Worm (Caenorhabditis elegans) whole organism, L3 larva: ENCODE data around the gene Y70G10A.4.

Experiments
- egl-27 ChIP-seq: sonication (generic microtip); optimal IDR thresholded peaks from 4 replicates; lab custom pipeline; 2017; ENCODE audit warnings: missing biosample characterization, missing genetic modification reagents, missing genetic modification characterization
- fos-1 ChIP-seq: fragments of 150-350 bp; optimal IDR thresholded peaks from 2 replicates; lab custom pipeline; 2014; ENCODE audit warnings: missing biosample characterization, missing genetic modification characterization
- nhr-237 ChIP-seq: fragments of 150-350 bp; optimal IDR thresholded peaks from 2 replicates; lab custom pipeline; 2014; ENCODE audit warnings: missing biosample characterization, missing genetic modification characterization
- nhr-67 ChIP-seq: fragments of 150-350 bp; optimal IDR thresholded peaks from 2 replicates; lab custom pipeline; 2014; ENCODE audit warnings: missing biosample characterization, missing genetic modification characterization
- nhr-77 ChIP-seq: fragments of 150-350 bp; optimal IDR thresholded peaks from 2 replicates; lab custom pipeline; 2014; ENCODE audit warnings: missing biosample characterization, missing genetic modification characterization
- pha-4 ChIP-seq: fragments of 150-350 bp; optimal IDR thresholded peaks from 2 replicates; lab custom pipeline; 2014; ENCODE audit warnings: missing biosample characterization, missing genetic modification reagents, missing genetic modification characterization

- no peak for TF ChIP-seq nhr-237 (tag; lab: Kevin White, UChicago)
- no peak for TF ChIP-seq nhr-67 (tag; lab: Kevin White, UChicago)
- no peak for TF ChIP-seq pha-4 (tag; lab: Kevin White, UChicago)
- TF ChIP-seq fos-1 (tag; lab: Kevin White, UChicago): no peak
- TF ChIP-seq nhr-77: no peak
- no peak for TF ChIP-seq egl-27 (tag; lab: Kevin White, UChicago)
Measured at ce11 chrIII:10236291-10236871, 14.4 kb downstream of the Y70G10A.4 start.
